Fruit fly (Drosophila melanogaster) whole organism, embryonic: ENCODE results near the gene Obp99c.

Source experiments
- CG1024 ChIP-seq: fragments of 200-800 bp; sonication (Bioruptor generic); IDR thresholded peaks from 2 replicates; pipeline ENCODE4 v1.3.6; 2022; ENCODE audit warnings: missing biosample characterization, missing genetic modification characterization
- CG10959 ChIP-seq: fragments of 200-800 bp; sonication (Bioruptor generic); IDR thresholded peaks from 2 replicates; pipeline ENCODE4 v1.3.6; 2022; ENCODE audit warnings: missing biosample characterization, missing genetic modification characterization
- CG11398 ChIP-seq: fragments of 200-800 bp; sonication (Bioruptor generic); optimal IDR thresholded peaks from 2 replicates; lab custom pipeline; 2016; ENCODE audit warnings: missing biosample characterization, missing genetic modification characterization
- CG11696 ChIP-seq: fragments of 200-800 bp; sonication (Bioruptor generic); IDR thresholded peaks from 2 replicates; pipeline ENCODE4 v1.3.6; 2022; ENCODE audit warnings: missing biosample characterization, missing genetic modification characterization
- CG1233 ChIP-seq: fragments of 200-800 bp; sonication (Bioruptor generic); optimal IDR thresholded peaks from 4 replicates; lab custom pipeline; 2018; ENCODE audit warnings: missing biosample characterization, mild to moderate bottlenecking, missing genetic modification characterization
- CG12391 ChIP-seq: fragments of 200-800 bp; sonication (Bioruptor generic); optimal IDR thresholded peaks from 3 replicates; lab custom pipeline; 2018; ENCODE audit warnings: missing biosample characterization, mild to moderate bottlenecking, missing genetic modification characterization, moderate library complexity
- CG13424 ChIP-seq: fragments of 200-800 bp; sonication (Bioruptor generic); optimal IDR thresholded peaks from 2 replicates; lab custom pipeline; 2019; ENCODE audit warnings: missing biosample characterization, mild to moderate bottlenecking, missing genetic modification characterization, moderate library complexity
- CG14965 ChIP-seq: fragments of 200-800 bp; sonication (Bioruptor generic); optimal IDR thresholded peaks from 2 replicates; lab custom pipeline; 2016; ENCODE audit warnings: missing biosample characterization, missing genetic modification characterization, borderline replicate concordance
- CG16813 ChIP-seq: fragments of 200-800 bp; sonication (Bioruptor generic); IDR thresholded peaks from 3 replicates; pipeline ENCODE4 v1.3.6; 2022; ENCODE audit warnings: missing biosample characterization, missing genetic modification characterization; ENCODE audit not compliant: partially characterized antibody
- CG17359 ChIP-seq: fragments of 200-800 bp; sonication (Bioruptor generic); optimal IDR thresholded peaks from 3 replicates; lab custom pipeline; 2018; ENCODE audit warnings: missing biosample characterization, mild to moderate bottlenecking, missing genetic modification characterization, moderate library complexity
- CG1792 ChIP-seq: fragments of 200-800 bp; sonication (Bioruptor generic); optimal IDR thresholded peaks from 2 replicates; lab custom pipeline; 2016; ENCODE audit warnings: missing biosample characterization, missing genetic modification characterization
- CG18011 ChIP-seq: fragments of 200-800 bp; sonication (Bioruptor generic); optimal IDR thresholded peaks from 2 replicates; lab custom pipeline; 2017; ENCODE audit warnings: missing biosample characterization, missing genetic modification characterization, mild to moderate bottlenecking, moderate library complexity, missing genotype
- CG30020 ChIP-seq: fragments of 200-800 bp; optimal IDR thresholded peaks from 2 replicates; lab custom pipeline; 2019; ENCODE audit warnings: missing biosample characterization, mild to moderate bottlenecking, missing genetic modification characterization, moderate library complexity
- CG33557 ChIP-seq: fragments of 200-800 bp; sonication (Bioruptor generic); optimal IDR thresholded peaks from 2 replicates; lab custom pipeline; 2019; ENCODE audit warnings: missing biosample characterization, mild to moderate bottlenecking, missing genetic modification characterization, moderate library complexity
- CG43689 ChIP-seq: fragments of 200-800 bp; sonication (Bioruptor generic); IDR thresholded peaks from 2 replicates; pipeline ENCODE4 v1.3.6; 2022; ENCODE audit warnings: missing biosample characterization, missing genetic modification characterization
- CG4617 ChIP-seq: fragments of 200-800 bp; sonication (Bioruptor generic); optimal IDR thresholded peaks from 3 replicates; lab custom pipeline; 2016; ENCODE audit warnings: missing biosample characterization, missing genetic modification characterization, borderline replicate concordance
- CG4707 ChIP-seq: fragments of 200-800 bp; sonication (Bioruptor generic); optimal IDR thresholded peaks from 2 replicates; lab custom pipeline; 2018; ENCODE audit warnings: missing biosample characterization, mild to moderate bottlenecking, missing genetic modification characterization, moderate library complexity
- CG4730 ChIP-seq: fragments of 200-800 bp; sonication (Bioruptor generic); IDR thresholded peaks from 2 replicates; pipeline ENCODE4 v1.3.6; 2022; ENCODE audit warnings: missing biosample characterization, missing genetic modification characterization
- CG7271 ChIP-seq: fragments of 200-800 bp; sonication (Bioruptor generic); optimal IDR thresholded peaks from 2 replicates; lab custom pipeline; 2018; ENCODE audit warnings: missing biosample characterization, mild to moderate bottlenecking, missing genetic modification characterization, moderate library complexity
- CG7357 ChIP-seq: fragments of 200-800 bp; sonication (Bioruptor generic); IDR thresholded peaks from 3 replicates; pipeline ENCODE4 v1.3.6; 2022; ENCODE audit warnings: missing biosample characterization, missing genetic modification characterization
- CG8089 ChIP-seq: fragments of 200-800 bp; sonication (Bioruptor generic); optimal IDR thresholded peaks from 3 replicates; lab custom pipeline; 2016; ENCODE audit warnings: missing biosample characterization, missing genetic modification characterization
- CTCF ChIP-seq: fragments of 200-800 bp; sonication (Bioruptor generic); optimal IDR thresholded peaks from 2 replicates; lab custom pipeline; 2017; ENCODE audit warnings: missing biosample characterization, mild to moderate bottlenecking, missing genetic modification characterization, moderate library complexity
- D19A ChIP-seq: fragments of 200-800 bp; optimal IDR thresholded peaks from 3 replicates; lab custom pipeline; 2019; ENCODE audit warnings: missing biosample characterization, mild to moderate bottlenecking, missing genetic modification characterization, moderate library complexity
- Deaf1 ChIP-seq: fragments of 200-800 bp; optimal IDR thresholded peaks from 3 replicates; lab custom pipeline; 2019; ENCODE audit warnings: missing biosample characterization, mild to moderate bottlenecking, missing genetic modification characterization, moderate library complexity
- Dfd ChIP-seq, 2 experiments: fragments of >200 bp; optimal IDR thresholded peaks; 2 replicates each; lab custom pipeline; 2017; ENCODE audit warnings: missing biosample characterization in 2 of 2, missing genetic modification characterization in 2 of 2
- Dip3 ChIP-seq: fragments of 200-800 bp; sonication (Bioruptor generic); optimal IDR thresholded peaks from 3 replicates; lab custom pipeline; 2016; ENCODE audit warnings: missing biosample characterization, missing genetic modification characterization
- Ets65A ChIP-seq: fragments of 200-800 bp; sonication (Bioruptor generic); peaks from one replicate; lab custom pipeline; 2016; ENCODE audit warnings: missing biosample characterization, missing genetic modification characterization
- HmgZ ChIP-seq: fragments of 200-800 bp; sonication (Bioruptor generic); optimal IDR thresholded peaks from 2 replicates; lab custom pipeline; 2018; ENCODE audit warnings: missing biosample characterization, mild to moderate bottlenecking, missing genetic modification characterization
- Hr78 ChIP-seq, 2 experiments: fragments of 200-800 bp in 1 of 2; fragments of >200 bp in 1 of 2; sonication (Bioruptor generic) in 1 of 2; optimal IDR thresholded peaks; 2 replicates each; lab custom pipeline; 2017 to 2019; ENCODE audit warnings: missing biosample characterization in 2 of 2, missing genetic modification characterization in 2 of 2, mild to moderate bottlenecking in 1 of 2, moderate library complexity in 1 of 2
- Lim3 ChIP-seq: fragments of 200-800 bp; sonication (Bioruptor generic); IDR thresholded peaks from 2 replicates; pipeline ENCODE4 v1.3.6; 2022; ENCODE audit warnings: missing biosample characterization, missing genetic modification characterization
- MTF-1 ChIP-seq: fragments of 200-800 bp; sonication (Bioruptor generic); optimal IDR thresholded peaks from 2 replicates; lab custom pipeline; 2018; ENCODE audit warnings: missing biosample characterization, mild to moderate bottlenecking, missing genetic modification characterization, borderline replicate concordance
- NC2α ChIP-seq: fragments of 200-800 bp; sonication (Bioruptor generic); optimal IDR thresholded peaks from 2 replicates; lab custom pipeline; 2016; ENCODE audit warnings: missing biosample characterization, missing genetic modification characterization
- Side ChIP-seq: fragments of 200-800 bp; sonication (Bioruptor generic); optimal IDR thresholded peaks from 2 replicates; lab custom pipeline; 2016; ENCODE audit warnings: missing biosample characterization, missing genetic modification characterization
- Sox100B ChIP-seq: fragments of 200-800 bp; sonication (Bioruptor generic); optimal IDR thresholded peaks from 3 replicates; lab custom pipeline; 2018; ENCODE audit warnings: missing biosample characterization, mild to moderate bottlenecking, missing genetic modification characterization
- Sry-δ ChIP-seq: fragments of 200-800 bp; sonication (Bioruptor generic); optimal IDR thresholded peaks from 2 replicates; lab custom pipeline; 2016; ENCODE audit warnings: missing biosample characterization, missing genetic modification characterization
- Taf1 ChIP-seq: fragments of 200-800 bp; sonication (Bioruptor generic); IDR thresholded peaks from 2 replicates; pipeline ENCODE4 v1.3.6; 2022; ENCODE audit warnings: missing biosample characterization, missing genetic modification characterization
- amos ChIP-seq: fragments of 200-800 bp; sonication (Bioruptor generic); IDR thresholded peaks from 2 replicates; pipeline ENCODE4 v1.3.6; 2022; ENCODE audit warnings: missing biosample characterization, missing genetic modification characterization; ENCODE audit not compliant: partially characterized antibody
- ap ChIP-seq: fragments of 200-800 bp; sonication (Bioruptor generic); IDR thresholded peaks from 2 replicates; pipeline ENCODE4 v1.3.6; 2022; ENCODE audit warnings: missing biosample characterization, missing genetic modification characterization
- cg ChIP-seq: fragments of 200-800 bp; sonication (Bioruptor generic); optimal IDR thresholded peaks from 3 replicates; lab custom pipeline; 2019; ENCODE audit warnings: missing biosample characterization, mild to moderate bottlenecking, missing genetic modification characterization, moderate library complexity
- corto ChIP-seq: fragments of 200-800 bp; sonication (Bioruptor generic); optimal IDR thresholded peaks from 2 replicates; lab custom pipeline; 2016; ENCODE audit warnings: missing biosample characterization, mild to moderate bottlenecking, missing genetic modification characterization, moderate library complexity
- da ChIP-seq: fragments of 200-800 bp; sonication (Bioruptor generic); optimal IDR thresholded peaks from 2 replicates; lab custom pipeline; 2016; ENCODE audit warnings: missing biosample characterization, missing genetic modification characterization
- fru ChIP-seq: fragments of >200 bp; optimal IDR thresholded peaks from 2 replicates; lab custom pipeline; 2017
- org-1 ChIP-seq: fragments of 200-800 bp; sonication (Bioruptor generic); optimal IDR thresholded peaks from 2 replicates; lab custom pipeline; 2017; ENCODE audit warnings: missing biosample characterization, missing genetic modification characterization
- pan ChIP-seq, 4 experiments: fragments of >200 bp in 3 of 4; fragments of 200-800 bp in 1 of 4; sonication (Bioruptor generic) in 1 of 4; optimal IDR thresholded peaks in 3 of 4; IDR thresholded peaks in 1 of 4; 2 replicates each; pipeline versions ENCODE4 v1.3.6 to Lab custom; 2017 to 2022; ENCODE audit warnings: missing biosample characterization in 2 of 4, missing genetic modification characterization in 2 of 4, mixed read lengths in 1 of 4
- pum ChIP-seq: fragments of 200-800 bp; sonication (Bioruptor generic); optimal IDR thresholded peaks from 2 replicates; lab custom pipeline; 2016; ENCODE audit warnings: missing biosample characterization, missing genetic modification characterization
- sens ChIP-seq: fragments of 200-800 bp; sonication (Bioruptor generic); peaks from one replicate; lab custom pipeline; 2016; ENCODE audit warnings: missing biosample characterization, missing genetic modification characterization
- sqz ChIP-seq: fragments of 200-800 bp; sonication (Bioruptor generic); optimal IDR thresholded peaks from 3 replicates; lab custom pipeline; 2018; ENCODE audit warnings: missing biosample characterization, mild to moderate bottlenecking, missing genetic modification characterization
- sug ChIP-seq: fragments of 200-800 bp; optimal IDR thresholded peaks from 2 replicates; lab custom pipeline; 2019; ENCODE audit warnings: missing biosample characterization, mild to moderate bottlenecking, missing genetic modification characterization, moderate library complexity
- toy ChIP-seq: fragments of 200-800 bp; sonication (Bioruptor generic); IDR thresholded peaks from 2 replicates; pipeline ENCODE4 v1.3.6; 2022; ENCODE audit warnings: missing biosample characterization, missing genetic modification characterization
- vfl ChIP-seq: fragments of 200-800 bp; sonication (Bioruptor generic); optimal IDR thresholded peaks from 2 replicates; lab custom pipeline; 2016; ENCODE audit warnings: missing biosample characterization, missing genetic modification characterization
- wek ChIP-seq: fragments of 200-800 bp; sonication (Bioruptor generic); optimal IDR thresholded peaks from 3 replicates; lab custom pipeline; 2018; ENCODE audit warnings: missing biosample characterization, mild to moderate bottlenecking, missing genetic modification characterization, moderate library complexity
- zfh2 ChIP-seq: fragments of 200-800 bp; sonication (Bioruptor generic); optimal IDR thresholded peaks from 2 replicates; lab custom pipeline; 2016; ENCODE audit warnings: missing biosample characterization, missing genetic modification characterization

Obp99c gene

DNA sequence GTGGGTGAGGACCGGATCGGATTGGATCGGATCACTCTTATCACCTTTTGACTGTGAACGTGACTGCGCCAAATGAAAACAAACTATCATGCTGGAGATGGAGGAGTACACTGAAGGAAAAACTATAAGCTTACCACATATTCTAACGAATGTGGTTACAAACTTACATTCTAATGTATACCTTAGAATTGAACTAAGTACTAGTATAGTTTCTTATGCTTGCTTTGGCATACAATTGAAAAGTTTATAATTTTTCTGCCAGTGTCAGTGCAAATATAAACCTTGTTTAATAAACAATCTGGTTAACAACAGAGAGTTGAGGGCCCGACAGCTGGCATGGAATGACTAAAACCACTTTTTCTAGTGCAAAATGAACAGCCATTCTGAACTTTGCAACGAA, 28.4 kb upstream of the Obp99c start (continued):
- TF ChIP-seq pum (peak; percentile 6), MTF-1 (GFP tag; lab: Kevin White, UChicago) (no peak), CG8089 (GFP tag; lab: Kevin White, UChicago) (no peak), sqz (no peak), fru (no peak), CG14965 (GFP tag; lab: Kevin White, UChicago) (no peak), sug (no peak), Lim3 (GFP tag; lab: Robert Waterston, UW) (no peak), HmgZ (no peak), CG12391 (tag; lab: Kevin White, UChicago) (peak; percentile 39), CG17359 (tag; lab: Kevin White, UChicago) (peak; percentile 55), CG1792 (no peak), NC2α (GFP tag; lab: Kevin White, UChicago) (no peak), corto (GFP tag; lab: Kevin White, UChicago) (no peak), CG4617 (GFP tag; lab: Kevin White, UChicago) (no peak), cg (GFP tag; lab: Kevin White, UChicago) (no peak), Ets65A (GFP tag; lab: Kevin White, UChicago) (peak; percentile 14), Taf1 (GFP tag; lab: Robert Waterston, UW) (no peak), CG7271 (tag; lab: Kevin White, UChicago) (no peak), CG7357 (GFP tag; lab: Robert Waterston, UW) (0 out of 3 replicates have a peak, but pooled peaks have one; percentile 17), CG16813 (GFP tag; lab: Robert Waterston, UW) (no peak), CG43689 (GFP tag; lab: Robert Waterston, UW) (no peak), CG11696 (no peak), CTCF (GFP tag; lab: Kevin White, UChicago) (no peak), D19A (tag; lab: Kevin White, UChicago) (no peak), ap (GFP tag; lab: Robert Waterston, UW) (no peak), Sox100B (GFP tag; lab: Kevin White, UChicago) (no peak), pan (optimal IDR thresholded peaks at IDR 0.05; lab: Kevin White, UChicago) (no peak), pan (GFP tag; optimal IDR thresholded peaks at IDR 0.05 in 1 of 2, IDR thresholded peaks at IDR 0.05 in 1 of 2) (peak in 1 of 2 experiments; percentile 25), org-1 (GFP tag; lab: Kevin White, UChicago) (no peak), Hr78 (GFP tag; optimal IDR thresholded peaks at IDR 0.05; lab: Kevin White, UChicago) (peak in 1 of 2 experiments; percentile 31), CG30020 (tag; lab: Kevin White, UChicago) (no peak), wek (GFP tag; lab: Kevin White, UChicago) (no peak), da (GFP tag; lab: Kevin White, UChicago) (no peak), amos (GFP tag; lab: Robert Waterston, UW) (no peak), Deaf1 (no peak), vfl (no peak), CG18011 (no peak), CG11398 (no peak), sens (GFP tag; lab: Kevin White, UChicago) (peak; percentile 69), CG1024 (GFP tag; lab: Robert Waterston, UW) (peak; percentile 41; the same call in 1 of the 2 replicates), Sry-δ (GFP tag; lab: Kevin White, UChicago) (no peak), Dfd (GFP tag; optimal IDR thresholded peaks at IDR 0.05; lab: Kevin White, UChicago) (no peak), zfh2 (GFP tag; lab: Kevin White, UChicago) (no peak), CG1233 (no peak), Dip3 (no peak), CG33557 (no peak), toy (GFP tag; lab: Robert Waterston, UW) (no peak), CG10959 (GFP tag; lab: Robert Waterston, UW) (no peak), CG4730 (no peak), CG4707 (GFP tag; lab: Kevin White, UChicago) (no peak), CG13424 (tag; lab: Kevin White, UChicago) (peak; percentile 22), Side (no peak)
